Worm (Caenorhabditis elegans): ENCODE measurements around the gene lsm-7.

DNA sequence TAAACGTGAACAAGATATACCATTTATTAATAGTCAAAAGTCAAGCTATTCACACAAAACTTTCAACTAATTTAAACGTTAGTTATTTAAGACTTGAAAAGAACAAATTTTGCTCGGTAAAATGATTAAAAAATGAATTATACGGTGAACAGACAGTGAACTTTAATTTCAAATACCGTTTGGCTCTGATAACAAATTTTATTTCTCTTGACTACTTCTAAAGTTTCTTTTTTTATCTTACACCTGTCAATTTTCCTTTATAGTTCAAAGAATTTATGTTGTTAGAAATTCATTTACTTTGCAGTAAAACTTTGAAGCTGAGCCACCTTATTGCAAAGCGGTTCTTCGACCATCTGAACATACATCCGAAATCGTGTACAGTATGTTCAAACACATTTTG lies 17.9 kb upstream of the lsm-7 start, which contains the start of gene ZK593.3:
- TF ChIP-seq him-1 (tag; optimal IDR thresholded peaks at IDR 0.05) (no peak), W03F9.2 (tag; optimal IDR thresholded peaks at IDR 0.05) (no peak), dao-5 (tag; optimal IDR thresholded peaks at IDR 0.05) (no peak)

All from whole organism, L4/young adult.